Worm (Caenorhabditis elegans): ENCODE results near the gene mfn-1.
A peak's percentile ranks its signal among the peaks of the same experiment; 100 is the strongest.

Gene mfn-1

DNA sequence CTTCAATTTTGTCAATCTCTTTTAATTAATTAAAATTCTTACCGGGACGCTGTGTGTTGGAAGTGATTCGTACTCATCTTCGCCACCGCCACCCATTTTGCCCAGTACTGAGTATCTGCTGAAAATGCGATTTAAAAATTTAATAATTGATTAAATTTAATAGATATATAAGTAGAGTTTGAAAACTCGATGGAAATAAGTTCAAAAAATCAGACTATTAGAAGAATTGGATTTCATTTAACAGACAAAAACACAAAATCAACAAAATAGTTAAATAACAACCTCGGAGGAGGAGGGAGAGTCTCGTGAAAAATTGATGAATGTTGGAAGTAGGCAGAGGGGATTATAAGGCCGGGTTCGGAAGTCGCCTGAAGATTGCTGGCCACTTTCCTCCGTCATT lies at the start of gene mfn-1:
mfn-1 (minus strand) TSS at position 101 of the 400 bp plus-strand sequence.
- TF ChIP-seq klf-2 (GFP tag; conservative IDR thresholded peaks at IDR 0.05): no peak
- no peak for TF ChIP-seq ztf-23 (GFP tag; IDR thresholded peaks at IDR 0.05)
- TF ChIP-seq flt-1 (GFP tag; IDR thresholded peaks at IDR 0.05): no peak
- TF ChIP-seq ztf-29 (GFP tag; IDR thresholded peaks at IDR 0.05): no peak
- TF ChIP-seq med-1 (GFP tag; optimal IDR thresholded peaks at IDR 0.05; ENCODE audit: insufficient read depth): no peak
- no peak for TF ChIP-seq cog-1 (tag; optimal IDR thresholded peaks at IDR 0.05)
- no peak for TF ChIP-seq T22C8.4 (GFP tag; IDR thresholded peaks at IDR 0.05)
- TF ChIP-seq ref-1 (GFP tag; conservative IDR thresholded peaks at IDR 0.05): no peak
- TF ChIP-seq tab-1 (GFP tag; IDR thresholded peaks at IDR 0.05): no peak

ce11 chrII:11521300-11521699 lies 49.5 kb upstream of the mfn-1 start, which contains the start of gene Y62F5A.10:
Y62F5A.10 (plus strand) TSS chrII:11521600.
- no peak for TF ChIP-seq cog-1 (tag; optimal IDR thresholded peaks at IDR 0.05)
- no peak for TF ChIP-seq tab-1 (GFP tag; IDR thresholded peaks at IDR 0.05)

ce11 chrII:11518184-11518583 lies 46.4 kb upstream of the mfn-1 start, which contains the start of gene B0334.10:
B0334.10 (plus strand) TSS chrII:11518484.
- no peak for TF ChIP-seq med-1 (GFP tag; optimal IDR thresholded peaks at IDR 0.05; ENCODE audit: insufficient read depth)
- no peak for TF ChIP-seq ref-1 (GFP tag; conservative IDR thresholded peaks at IDR 0.05)
- TF ChIP-seq T22C8.4 (GFP tag; IDR thresholded peaks at IDR 0.05): no peak
- TF ChIP-seq ztf-23 (GFP tag; IDR thresholded peaks at IDR 0.05): no peak
- TF ChIP-seq flt-1 (GFP tag; IDR thresholded peaks at IDR 0.05): no peak
- no peak for TF ChIP-seq tab-1 (GFP tag; IDR thresholded peaks at IDR 0.05)
- no peak for TF ChIP-seq ztf-29 (GFP tag; IDR thresholded peaks at IDR 0.05)
- TF ChIP-seq klf-2 (GFP tag; conservative IDR thresholded peaks at IDR 0.05): no peak
- no peak for TF ChIP-seq cog-1 (tag; optimal IDR thresholded peaks at IDR 0.05)

DNA sequence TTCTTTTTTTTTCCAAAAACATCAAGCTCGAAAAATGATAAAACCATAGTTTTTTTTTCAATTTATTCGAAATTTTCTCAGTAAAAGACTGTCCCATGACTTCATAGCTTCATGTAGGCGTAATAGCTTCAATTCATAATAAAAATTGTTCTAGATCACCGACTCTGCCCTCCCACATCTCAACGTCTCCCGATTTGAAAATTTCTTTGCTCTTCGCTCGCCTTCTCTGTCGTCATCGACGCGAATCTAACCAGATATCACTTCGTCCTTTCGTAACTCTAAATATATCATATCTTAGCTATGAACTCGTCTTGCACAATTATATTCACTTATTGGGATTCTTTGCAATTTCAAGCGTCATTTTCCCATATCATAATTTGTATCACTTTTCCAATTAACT lies 43.0 kb upstream of the mfn-1 start, which contains the start of gene srh-44:
srh-44 (plus strand) TSS at position 301 of the 400 bp plus-strand sequence.
- TF ChIP-seq ztf-29 (GFP tag; IDR thresholded peaks at IDR 0.05): no peak
- TF ChIP-seq cog-1 (tag; optimal IDR thresholded peaks at IDR 0.05): no peak
- TF ChIP-seq T22C8.4 (GFP tag; IDR thresholded peaks at IDR 0.05): no peak
- TF ChIP-seq ref-1 (GFP tag; conservative IDR thresholded peaks at IDR 0.05): no peak
- no peak for TF ChIP-seq klf-2 (GFP tag; conservative IDR thresholded peaks at IDR 0.05)
- TF ChIP-seq flt-1 (GFP tag; IDR thresholded peaks at IDR 0.05): no peak
- no peak for TF ChIP-seq ztf-23 (GFP tag; IDR thresholded peaks at IDR 0.05)
- no peak for TF ChIP-seq tab-1 (GFP tag; IDR thresholded peaks at IDR 0.05)
- TF ChIP-seq med-1 (GFP tag; optimal IDR thresholded peaks at IDR 0.05; ENCODE audit: insufficient read depth): no peak

DNA sequence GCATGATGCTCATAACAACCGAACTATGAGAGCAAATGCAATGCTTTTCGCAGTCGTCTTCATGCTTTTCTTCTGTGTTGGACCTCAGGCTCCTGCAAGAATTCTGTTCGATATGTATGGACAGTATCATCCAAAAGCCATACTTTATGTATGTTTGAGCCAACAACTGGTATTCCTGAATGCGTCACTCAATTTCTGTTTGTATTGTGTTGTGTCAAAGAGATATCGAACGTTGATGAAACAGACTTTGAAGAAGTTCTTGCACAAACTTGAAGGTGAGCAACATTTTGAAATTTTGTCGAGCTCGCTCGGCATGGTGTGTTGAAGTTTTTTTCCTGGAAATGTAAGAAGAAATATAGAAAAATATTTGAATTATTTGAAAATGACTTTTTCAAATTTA lies 41.1 kb upstream of the mfn-1 start:
- TF ChIP-seq ztf-29 (GFP tag; IDR thresholded peaks at IDR 0.05) (no peak), tab-1 (GFP tag; IDR thresholded peaks at IDR 0.05) (no peak), flt-1 (GFP tag; IDR thresholded peaks at IDR 0.05) (no peak), med-1 (GFP tag; optimal IDR thresholded peaks at IDR 0.05; ENCODE audit: insufficient read depth) (no peak), klf-2 (GFP tag; conservative IDR thresholded peaks at IDR 0.05) (no peak), cog-1 (tag; optimal IDR thresholded peaks at IDR 0.05) (no peak), ref-1 (GFP tag; conservative IDR thresholded peaks at IDR 0.05) (no peak), T22C8.4 (GFP tag; IDR thresholded peaks at IDR 0.05) (no peak), ztf-23 (GFP tag; IDR thresholded peaks at IDR 0.05) (no peak)

- TF ChIP-seq ztf-23 (GFP tag; IDR thresholded peaks at IDR 0.05) (no peak), flt-1 (GFP tag; IDR thresholded peaks at IDR 0.05) (no peak), med-1 (GFP tag; optimal IDR thresholded peaks at IDR 0.05; ENCODE audit: insufficient read depth) (no peak), tab-1 (GFP tag; IDR thresholded peaks at IDR 0.05) (no peak), T22C8.4 (GFP tag; IDR thresholded peaks at IDR 0.05) (no peak), klf-2 (GFP tag; conservative IDR thresholded peaks at IDR 0.05) (no peak), ztf-29 (GFP tag; IDR thresholded peaks at IDR 0.05) (no peak), cog-1 (tag; optimal IDR thresholded peaks at IDR 0.05) (no peak), ref-1 (GFP tag; conservative IDR thresholded peaks at IDR 0.05) (no peak)
These were observed 38.6 kb upstream of the mfn-1 start, which contains the start of gene npr-41 for ce11 chrII:11510373-11510772. npr-41 (plus strand) TSS chrII:11510673.

DNA sequence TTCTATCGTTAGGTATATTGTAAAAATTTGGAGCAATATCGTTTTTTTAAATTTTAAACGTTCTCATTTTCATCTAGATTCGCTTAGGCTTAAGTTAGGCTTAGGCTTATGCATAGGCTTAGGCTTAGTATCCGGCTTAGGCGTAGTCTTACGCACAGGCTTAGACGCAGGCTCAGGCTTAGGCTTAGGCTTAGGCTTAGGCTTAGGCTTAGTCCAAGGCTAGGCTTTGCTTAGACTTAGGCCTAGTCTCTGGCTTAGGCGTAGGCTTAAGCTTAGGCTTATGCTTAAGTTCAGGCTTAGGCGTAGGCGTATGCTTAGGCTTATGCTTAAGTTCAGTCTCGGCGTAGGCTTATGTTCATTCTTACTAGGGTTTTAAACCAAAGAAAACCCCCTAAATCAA lies 31.9 kb upstream of the mfn-1 start:
- no peak for TF ChIP-seq T22C8.4 (GFP tag; IDR thresholded peaks at IDR 0.05)
- no peak for TF ChIP-seq flt-1 (GFP tag; IDR thresholded peaks at IDR 0.05)
- TF ChIP-seq cog-1 (tag; optimal IDR thresholded peaks at IDR 0.05): no peak
- TF ChIP-seq ztf-29 (GFP tag; IDR thresholded peaks at IDR 0.05): peak; percentile 67; the same call in 1 of the 2 replicates
- TF ChIP-seq tab-1 (GFP tag; IDR thresholded peaks at IDR 0.05): no peak
- no peak for TF ChIP-seq ref-1 (GFP tag; conservative IDR thresholded peaks at IDR 0.05)

ce11 chrII:11501956-11502355 lies 30.1 kb upstream of the mfn-1 start:
- TF ChIP-seq flt-1 (GFP tag; IDR thresholded peaks at IDR 0.05): no peak

DNA sequence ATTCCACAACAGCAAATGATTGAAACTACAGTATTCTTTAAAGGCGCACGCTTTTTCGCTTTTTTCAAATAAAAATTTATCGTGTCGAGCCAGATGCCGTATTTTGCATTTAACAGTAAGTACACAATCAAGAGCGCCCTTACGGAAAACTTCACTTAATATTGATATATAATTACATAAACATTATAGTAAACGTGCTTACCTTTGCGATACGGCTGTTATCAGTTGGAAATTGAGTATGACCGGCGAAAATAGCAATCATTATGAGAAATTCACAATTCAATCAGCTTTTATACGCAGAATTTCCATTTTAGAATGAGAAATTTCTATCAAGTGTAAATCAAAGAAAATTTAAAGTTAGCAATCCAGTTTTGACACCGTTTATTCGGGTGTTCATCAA lies 28.4 kb upstream of the mfn-1 start, which contains the start of gene B0334.20:
B0334.20 (minus strand) TSS at position 262 of the 400 bp plus-strand sequence.
- TF ChIP-seq tab-1 (GFP tag; IDR thresholded peaks at IDR 0.05) (no peak), flt-1 (GFP tag; IDR thresholded peaks at IDR 0.05) (no peak), ztf-23 (GFP tag; IDR thresholded peaks at IDR 0.05) (no peak), ztf-29 (GFP tag; IDR thresholded peaks at IDR 0.05) (no peak), ref-1 (GFP tag; conservative IDR thresholded peaks at IDR 0.05) (no peak), T22C8.4 (GFP tag; IDR thresholded peaks at IDR 0.05) (no peak), klf-2 (GFP tag; conservative IDR thresholded peaks at IDR 0.05) (no peak), med-1 (GFP tag; optimal IDR thresholded peaks at IDR 0.05; ENCODE audit: insufficient read depth) (no peak), cog-1 (tag; optimal IDR thresholded peaks at IDR 0.05) (no peak)

ce11 chrII:11497365-11497764 lies 25.5 kb upstream of the mfn-1 start, which contains the start of gene B0334.5:
B0334.5 (plus strand) TSS chrII:11497665.
- TF ChIP-seq klf-2 (GFP tag; conservative IDR thresholded peaks at IDR 0.05) (no peak), ztf-23 (GFP tag; IDR thresholded peaks at IDR 0.05) (0 out of 2 replicates have a peak, but pooled peaks have one; percentile 31)
